Fruit fly (Drosophila melanogaster) whole organism, prepupa: ENCODE results near the gene Glg1.
"Not testable (repeated sequence)": the region's sequence is repeated elsewhere in the genome, so short reads cannot be mapped to it uniquely, and the experiment has no call there.

Experiments used
- CG11762 ChIP-seq: fragments of 200-800 bp; sonication (Bioruptor generic); optimal IDR thresholded peaks from 3 replicates; lab custom pipeline; 2016; ENCODE audit warnings: missing biosample characterization, missing genetic modification characterization; ENCODE audit not compliant: insufficient read depth
- CG15336 ChIP-seq: fragments of 200-800 bp; sonication (Bioruptor generic); IDR thresholded peaks from 2 replicates; pipeline ENCODE4 v1.3.6; 2022; ENCODE audit warnings: missing biosample characterization, missing genetic modification characterization
- CG6276 ChIP-seq: fragments of 200-800 bp; sonication (Bioruptor generic); optimal IDR thresholded peaks from 2 replicates; lab custom pipeline; 2017; ENCODE audit warnings: missing biosample characterization, mild to moderate bottlenecking, missing genetic modification characterization

- TF ChIP-seq CG11762, CG6276 (GFP tag; lab: Kevin White, UChicago): not testable (repeated sequence)
- TF ChIP-seq CG15336 (GFP tag; lab: Robert Waterston, UW): peak; percentile 55; the same call in 1 of the 2 replicates
These were observed 22.0 kb downstream of the Glg1 start for dm6 chr3L:21485371-21485770.
